Worm (Caenorhabditis elegans) whole organism, L4 larva: ENCODE measurements around the gene romo-1.

ENCODE experiments used
- F26F4.8 ChIP-seq: fragments of 200-800 bp; sonication (Bioruptor generic); conservative IDR thresholded peaks from 2 replicates; pipeline ENCODE4 v1.3.6; 2022; ENCODE audit warnings: missing genetic modification characterization, missing compliant biosample characterization
- R02D3.7 ChIP-seq: fragments of 150-350 bp; sonication (generic microtip); optimal IDR thresholded peaks from 3 replicates; lab custom pipeline; 2014; ENCODE audit warnings: missing biosample characterization, missing genetic modification characterization
- Y105C5A.15 ChIP-seq: fragments of 200-800 bp; sonication (Bioruptor generic); IDR thresholded peaks from 2 replicates; pipeline ENCODE4 v1.3.6; 2022; ENCODE audit warnings: missing genetic modification characterization, missing compliant biosample characterization
- Y48G9A.11 ChIP-seq: fragments of 200-800 bp; sonication (Bioruptor generic); IDR thresholded peaks from 2 replicates; pipeline ENCODE4 v1.3.6; 2022; ENCODE audit warnings: missing genetic modification reagents, missing genetic modification characterization, missing compliant biosample characterization
- Y75B8A.6 ChIP-seq: fragments of 200-800 bp; sonication (Bioruptor generic); IDR thresholded peaks from 2 replicates; pipeline ENCODE4 v1.3.6; 2022; ENCODE audit warnings: missing genetic modification reagents, missing genetic modification characterization, missing compliant biosample characterization
- ZK337.2 ChIP-seq: fragments of 200-800 bp; sonication (Bioruptor generic); IDR thresholded peaks from 2 replicates; pipeline ENCODE4 v1.3.6; 2022; ENCODE audit warnings: missing genetic modification reagents, missing genetic modification characterization, missing compliant biosample characterization
- aha-1 ChIP-seq: fragments of 150-350 bp; peaks from one replicate; lab custom pipeline; 2014; ENCODE audit warnings: missing biosample characterization, missing genetic modification characterization
- ceh-28 ChIP-seq: fragments of 150-350 bp; optimal IDR thresholded peaks from 2 replicates; lab custom pipeline; 2014; ENCODE audit warnings: missing biosample characterization, missing genetic modification reagents, missing genetic modification characterization
- ceh-44 ChIP-seq: fragments of 200-800 bp; sonication (Bioruptor generic); IDR thresholded peaks from 2 replicates; pipeline ENCODE4 v1.3.6; 2022; ENCODE audit warnings: missing genetic modification reagents, missing genetic modification characterization, missing compliant biosample characterization
- ceh-82 ChIP-seq: sonication (generic microtip); optimal IDR thresholded peaks from 2 replicates; lab custom pipeline; 2017; ENCODE audit warnings: missing biosample characterization, missing genetic modification characterization
- ces-1 ChIP-seq: fragments of 150-350 bp; sonication (generic microtip); optimal IDR thresholded peaks from 4 replicates; lab custom pipeline; 2014; ENCODE audit warnings: missing biosample characterization, missing genetic modification reagents, missing genetic modification characterization
- cey-2 ChIP-seq: sonication (generic microtip); optimal IDR thresholded peaks from 3 replicates; lab custom pipeline; 2017; ENCODE audit warnings: missing genetic modification characterization, mild to moderate bottlenecking, missing compliant biosample characterization, antibody characterized with exemption, borderline replicate concordance; ENCODE audit not compliant: insufficient read depth
- ctbp-1 ChIP-seq: fragments of 200-800 bp; sonication (Bioruptor generic); IDR thresholded peaks from 2 replicates; pipeline ENCODE4 v1.3.6; 2022; ENCODE audit warnings: missing genetic modification reagents, missing genetic modification characterization, missing compliant biosample characterization
- daf-12 ChIP-seq: fragments of 150-350 bp; optimal IDR thresholded peaks from 2 replicates; lab custom pipeline; 2014; ENCODE audit warnings: missing biosample characterization, missing genetic modification reagents, missing genetic modification characterization
- daf-16 ChIP-seq, 3 experiments: sonication (generic microtip); optimal IDR thresholded peaks; 2 replicates each; lab custom pipeline; 2016 to 2017; ENCODE audit warnings: missing genetic modification characterization in 3 of 3, missing genetic modification reagents in 3 of 3, mild to moderate bottlenecking in 2 of 3, missing compliant biosample characterization in 2 of 3, missing biosample characterization in 1 of 3, moderate library complexity in 1 of 3
- dmd-6 ChIP-seq: fragments of 200-800 bp; sonication (Bioruptor generic); IDR thresholded peaks from 2 replicates; pipeline ENCODE4 v1.3.6; 2022; ENCODE audit warnings: missing genetic modification reagents, missing genetic modification characterization, missing compliant biosample characterization
- dve-1 ChIP-seq: sonication (generic microtip); optimal IDR thresholded peaks from 2 replicates; lab custom pipeline; 2017; ENCODE audit warnings: antibody characterized with exemption, mild to moderate bottlenecking, missing genetic modification characterization, missing compliant biosample characterization; ENCODE audit not compliant: insufficient read depth
- egl-43 ChIP-seq: fragments of 200-800 bp; sonication (Bioruptor generic); IDR thresholded peaks from 2 replicates; pipeline ENCODE4 v1.3.6; 2022; ENCODE audit warnings: missing genetic modification reagents, missing genetic modification characterization, missing compliant biosample characterization
- fkh-10 ChIP-seq: fragments of 150-350 bp; optimal IDR thresholded peaks from 2 replicates; lab custom pipeline; 2014; ENCODE audit warnings: missing biosample characterization, missing genetic modification reagents, missing genetic modification characterization
- fos-1 ChIP-seq: fragments of 150-350 bp; optimal IDR thresholded peaks from 2 replicates; lab custom pipeline; 2014; ENCODE audit warnings: missing biosample characterization, missing genetic modification characterization
- gei-8 ChIP-seq: fragments of 200-800 bp; sonication (Bioruptor generic); optimal IDR thresholded peaks from 2 replicates; lab custom pipeline; 2018; ENCODE audit warnings: mild to moderate bottlenecking, missing genetic modification characterization, missing compliant biosample characterization
- hlh-11 ChIP-seq: fragments of 200-800 bp; sonication (Bioruptor generic); optimal IDR thresholded peaks from 2 replicates; lab custom pipeline; 2018; ENCODE audit warnings: mild to moderate bottlenecking, missing genetic modification characterization, missing compliant biosample characterization
- hmg-1.1 ChIP-seq: fragments of 200-800 bp; sonication (Bioruptor generic); IDR thresholded peaks from 2 replicates; pipeline ENCODE4 v1.3.6; 2022; ENCODE audit warnings: missing genetic modification reagents, missing genetic modification characterization, missing compliant biosample characterization
- jun-1 ChIP-seq: fragments of 150-350 bp; optimal IDR thresholded peaks from 2 replicates; lab custom pipeline; 2014; ENCODE audit warnings: missing biosample characterization, missing genetic modification reagents, missing genetic modification characterization
- lim-7 ChIP-seq: fragments of 200-800 bp; sonication (Bioruptor generic); IDR thresholded peaks from 2 replicates; pipeline ENCODE4 v1.3.6; 2022; ENCODE audit warnings: missing genetic modification characterization, missing compliant biosample characterization
- lin-13 ChIP-seq: fragments of 150-350 bp; optimal IDR thresholded peaks from 2 replicates; lab custom pipeline; 2014; ENCODE audit warnings: missing biosample characterization, missing genetic modification reagents, missing genetic modification characterization
- lin-15B ChIP-seq: fragments of 150-350 bp; sonication (generic microtip); optimal IDR thresholded peaks from 3 replicates; lab custom pipeline; 2014; ENCODE audit warnings: missing biosample characterization, missing genetic modification characterization
- lin-29 ChIP-seq: fragments of 200-800 bp; sonication (Bioruptor generic); IDR thresholded peaks from 2 replicates; pipeline ENCODE4 v1.3.6; 2022; ENCODE audit warnings: missing genetic modification reagents, missing genetic modification characterization, missing compliant biosample characterization
- mdt-29 ChIP-seq: fragments of 200-800 bp; sonication (Bioruptor generic); IDR thresholded peaks from 2 replicates; pipeline ENCODE4 v1.3.6; 2022; ENCODE audit warnings: missing genetic modification reagents, missing genetic modification characterization, missing compliant biosample characterization
- mep-1 ChIP-seq: fragments of 150-350 bp; sonication (generic microtip); optimal IDR thresholded peaks from 3 replicates; lab custom pipeline; 2014; ENCODE audit warnings: missing biosample characterization, missing genetic modification characterization
- mes-2 ChIP-seq: sonication (generic microtip); optimal IDR thresholded peaks from 2 replicates; lab custom pipeline; 2016; ENCODE audit warnings: missing genotype, mild to moderate bottlenecking, missing genetic modification characterization, missing compliant biosample characterization; ENCODE audit not compliant: poor library complexity, severe bottlenecking
- nhr-102 ChIP-seq: sonication (generic microtip); optimal IDR thresholded peaks from 2 replicates; lab custom pipeline; 2016; ENCODE audit warnings: mild to moderate bottlenecking, missing genetic modification characterization, moderate library complexity, missing compliant biosample characterization
- nhr-111 ChIP-seq: fragments of 200-800 bp; sonication (Bioruptor generic); optimal IDR thresholded peaks from 2 replicates; lab custom pipeline; 2018; ENCODE audit warnings: mild to moderate bottlenecking, missing genetic modification characterization, missing compliant biosample characterization
- nhr-237 ChIP-seq: sonication (generic microtip); optimal IDR thresholded peaks from 2 replicates; lab custom pipeline; 2017; ENCODE audit warnings: missing biosample characterization, missing genetic modification characterization
- nhr-25 ChIP-seq: sonication (generic microtip); optimal IDR thresholded peaks from 2 replicates; lab custom pipeline; 2017; ENCODE audit warnings: missing genetic modification characterization, mild to moderate bottlenecking, missing compliant biosample characterization, antibody characterized with exemption, moderate library complexity, borderline replicate concordance; ENCODE audit not compliant: insufficient read depth
- nhr-28 ChIP-seq: fragments of 150-350 bp; optimal IDR thresholded peaks from 2 replicates; lab custom pipeline; 2014; ENCODE audit warnings: missing biosample characterization, missing genetic modification characterization
- nhr-41 ChIP-seq: fragments of 200-800 bp; sonication (Bioruptor generic); IDR thresholded peaks from 2 replicates; pipeline ENCODE4 v1.3.6; 2022; ENCODE audit warnings: missing genetic modification reagents, missing genetic modification characterization, missing compliant biosample characterization
- nhr-42 ChIP-seq: fragments of 200-800 bp; sonication (Bioruptor generic); IDR thresholded peaks from 2 replicates; pipeline ENCODE4 v1.3.6; 2022; ENCODE audit warnings: missing genetic modification characterization, missing compliant biosample characterization
- nhr-48 ChIP-seq: sonication (generic microtip); optimal IDR thresholded peaks from 2 replicates; lab custom pipeline; 2016; ENCODE audit warnings: mild to moderate bottlenecking, missing genetic modification characterization, missing compliant biosample characterization
- nhr-6 ChIP-seq: fragments of 150-350 bp; optimal IDR thresholded peaks from 2 replicates; lab custom pipeline; 2014; ENCODE audit warnings: missing biosample characterization, missing genetic modification characterization
- php-3 ChIP-seq: fragments of 200-800 bp; sonication (Bioruptor generic); IDR thresholded peaks from 2 replicates; pipeline ENCODE4 v1.3.6; 2022; ENCODE audit warnings: missing genetic modification reagents, missing genetic modification characterization, missing compliant biosample characterization
- rbr-2 ChIP-seq: sonication (generic microtip); optimal IDR thresholded peaks from 2 replicates; lab custom pipeline; 2016; ENCODE audit warnings: missing genotype, missing genetic modification characterization, missing compliant biosample characterization
- saeg-2 ChIP-seq: fragments of 200-800 bp; sonication (Bioruptor generic); IDR thresholded peaks from 2 replicates; pipeline ENCODE4 v1.3.6; 2022; ENCODE audit warnings: missing genetic modification reagents, missing genetic modification characterization, missing compliant biosample characterization
- spr-1 ChIP-seq: sonication (generic microtip); optimal IDR thresholded peaks from 2 replicates; lab custom pipeline; 2016; ENCODE audit warnings: mild to moderate bottlenecking, missing genetic modification characterization, missing compliant biosample characterization
- tra-1 ChIP-seq: fragments of 200-800 bp; sonication (Bioruptor generic); IDR thresholded peaks from 2 replicates; pipeline ENCODE4 v1.3.6; 2022; ENCODE audit warnings: missing genetic modification reagents, missing genetic modification characterization, missing compliant biosample characterization
- unc-130 ChIP-seq: sonication (generic microtip); optimal IDR thresholded peaks from 2 replicates; lab custom pipeline; 2016; ENCODE audit warnings: missing genetic modification reagents, missing genetic modification characterization, missing compliant biosample characterization
- unc-39 ChIP-seq: sonication (generic microtip); optimal IDR thresholded peaks from 2 replicates; lab custom pipeline; 2017; ENCODE audit warnings: missing biosample characterization, missing genetic modification characterization
- vab-7 ChIP-seq: fragments of 200-800 bp; sonication (Bioruptor generic); IDR thresholded peaks from 2 replicates; pipeline ENCODE4 v1.3.6; 2022; ENCODE audit warnings: missing genetic modification reagents, missing genetic modification characterization, missing compliant biosample characterization
- zip-11 ChIP-seq: fragments of 200-800 bp; sonication (Bioruptor generic); IDR thresholded peaks from 2 replicates; pipeline ENCODE4 v1.3.6; 2022; ENCODE audit warnings: missing genetic modification characterization, missing compliant biosample characterization
- zip-2 ChIP-seq: fragments of 150-350 bp; optimal IDR thresholded peaks from 2 replicates; lab custom pipeline; 2014; ENCODE audit warnings: missing biosample characterization, missing genetic modification characterization
- ztf-11 ChIP-seq: fragments of 150-350 bp; optimal IDR thresholded peaks from 2 replicates; lab custom pipeline; 2014; ENCODE audit warnings: missing biosample characterization, missing genetic modification characterization

romo-1 gene

DNA sequence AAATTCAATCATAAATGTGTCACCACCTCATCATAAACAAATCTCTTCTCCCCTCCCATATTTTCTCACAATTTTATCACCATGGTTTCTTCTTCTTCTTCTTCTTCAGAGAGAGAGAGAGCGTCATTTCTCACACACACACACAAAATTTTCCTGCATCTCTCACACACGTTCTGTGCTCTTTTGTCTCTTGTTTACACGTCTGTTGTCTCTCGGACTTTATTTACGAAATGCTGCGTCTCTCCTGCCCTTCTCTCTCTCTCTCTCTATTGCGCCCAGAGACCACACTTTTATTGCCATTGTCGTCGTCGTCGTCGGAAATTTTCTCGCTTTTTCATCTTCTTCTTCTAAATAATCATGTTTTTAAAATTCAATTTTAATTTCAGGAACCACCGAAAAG, 42.5 kb downstream of the romo-1 start, which contains the start of gene lec-1 (continued):
- TF ChIP-seq zip-2 (tag; lab: Kevin White, UChicago) (no peak), dve-1 (tag; lab: Kevin White, UChicago) (peak; percentile 78), unc-39 (tag; lab: Kevin White, UChicago) (no peak), nhr-48 (tag; lab: Kevin White, UChicago) (no peak), nhr-6 (tag; lab: Kevin White, UChicago) (peak; percentile 15), ceh-82 (tag; lab: Kevin White, UChicago) (no peak), ctbp-1 (GFP tag; lab: Robert Waterston, UW) (no peak), ceh-28 (tag; lab: Kevin White, UChicago) (no peak), nhr-237 (tag; lab: Kevin White, UChicago) (no peak), fos-1 (tag; lab: Kevin White, UChicago) (no peak), lin-29 (GFP tag; lab: Robert Waterston, UW) (no peak), vab-7 (GFP tag; lab: Robert Waterston, UW) (no peak), nhr-41 (GFP tag; lab: Robert Waterston, UW) (no peak), cey-2 (tag; lab: Kevin White, UChicago) (no peak), dmd-6 (GFP tag; lab: Robert Waterston, UW) (peak; percentile 37; the same call in 1 of the 2 replicates), ces-1 (GFP tag; lab: Kevin White, UChicago) (no peak), php-3 (no peak), mdt-29 (GFP tag; lab: Robert Waterston, UW) (no peak; the same call in 1 of the 2 replicates), lim-7 (0 out of 2 replicates have a peak, but pooled peaks have one; percentile 6), nhr-42 (GFP tag; lab: Robert Waterston, UW) (no peak), fkh-10 (no peak), daf-12 (tag; lab: Kevin White, UChicago) (no peak), saeg-2 (no peak), mep-1 (tag; lab: Kevin White, UChicago) (peak; percentile 70), ZK337.2 (GFP tag; lab: Robert Waterston, UW) (no peak), Y75B8A.6 (no peak), ztf-11 (tag; lab: Kevin White, UChicago) (no peak), spr-1 (tag; lab: Kevin White, UChicago) (no peak), gei-8 (GFP tag; lab: Kevin White, UChicago) (no peak), nhr-102 (tag; lab: Kevin White, UChicago) (no peak), ceh-44 (no peak), R02D3.7 (tag; lab: Kevin White, UChicago) (no peak), nhr-25 (no peak), nhr-28 (peak; percentile 63), unc-130 (GFP tag; lab: Kevin White, UChicago) (no peak), tra-1 (GFP tag; lab: Robert Waterston, UW) (0 out of 2 replicates have a peak, but pooled peaks have one; percentile 16), zip-11 (GFP tag; lab: Robert Waterston, UW) (no peak), Y105C5A.15 (no peak), lin-15B (no peak), hlh-11 (peak; percentile 72), lin-13 (peak; percentile 11), daf-16 (GFP tag; optimal IDR thresholded peaks at IDR 0.05; lab: Kevin White, UChicago) (peak in 1 of 2 experiments; percentile 51), daf-16 (tag; optimal IDR thresholded peaks at IDR 0.05; lab: Kevin White, UChicago) (peak; percentile 97), aha-1 (tag; lab: Kevin White, UChicago) (peak; percentile 85), F26F4.8 (no peak), mes-2 (tag; lab: Kevin White, UChicago) (peak; percentile 60), Y48G9A.11 (GFP tag; lab: Robert Waterston, UW) (no peak), nhr-111 (no peak), rbr-2 (tag; lab: Kevin White, UChicago) (peak; percentile 59), hmg-1.1 (GFP tag; lab: Robert Waterston, UW) (peak; percentile 67), jun-1 (tag; lab: Kevin White, UChicago) (no peak), egl-43 (GFP tag; lab: Robert Waterston, UW) (no peak)
